Worm (Caenorhabditis elegans) whole organism, midembryonic: ENCODE data around the gene str-261.

Source experiments
- T22C8.4 ChIP-seq: fragments of 200-800 bp; sonication (Bioruptor generic); IDR thresholded peaks from 2 replicates; pipeline ENCODE4 v1.3.6; 2022; ENCODE audit warnings: missing genetic modification characterization, missing compliant biosample characterization
- cog-1 ChIP-seq: sonication (generic microtip); optimal IDR thresholded peaks from 2 replicates; lab custom pipeline; 2016; ENCODE audit warnings: missing genetic modification characterization, missing compliant biosample characterization
- flt-1 ChIP-seq: fragments of 200-800 bp; sonication (Bioruptor generic); IDR thresholded peaks from 2 replicates; pipeline ENCODE4 v1.3.6; 2022; ENCODE audit warnings: missing genetic modification characterization, missing compliant biosample characterization
- klf-2 ChIP-seq: fragments of 200-800 bp; sonication (Bioruptor generic); conservative IDR thresholded peaks from 2 replicates; pipeline ENCODE4 v1.3.6; 2022; ENCODE audit warnings: missing genetic modification reagents, missing genetic modification characterization, missing compliant biosample characterization
- med-1 ChIP-seq: sonication (generic microtip); optimal IDR thresholded peaks from 2 replicates; lab custom pipeline; 2017; ENCODE audit warnings: missing genetic modification characterization, mild to moderate bottlenecking, missing compliant biosample characterization, antibody characterized with exemption, missing genetic modification reagents; ENCODE audit not compliant: insufficient read depth
- ref-1 ChIP-seq: fragments of 200-800 bp; sonication (Bioruptor generic); conservative IDR thresholded peaks from 2 replicates; pipeline ENCODE4 v1.3.6; 2022; ENCODE audit warnings: missing genetic modification reagents, missing genetic modification characterization, missing compliant biosample characterization
- tab-1 ChIP-seq: fragments of 200-800 bp; sonication (Bioruptor generic); IDR thresholded peaks from 2 replicates; pipeline ENCODE4 v1.3.6; 2022; ENCODE audit warnings: missing genetic modification characterization, missing compliant biosample characterization
- ztf-23 ChIP-seq: fragments of 200-800 bp; sonication (Bioruptor generic); IDR thresholded peaks from 2 replicates; pipeline ENCODE4 v1.3.6; 2022; ENCODE audit warnings: missing genetic modification reagents, missing genetic modification characterization, missing compliant biosample characterization
- ztf-29 ChIP-seq: fragments of 200-800 bp; sonication (Bioruptor generic); IDR thresholded peaks from 2 replicates; pipeline ENCODE4 v1.3.6; 2022; ENCODE audit warnings: missing genetic modification reagents, missing genetic modification characterization, missing compliant biosample characterization

DNA sequence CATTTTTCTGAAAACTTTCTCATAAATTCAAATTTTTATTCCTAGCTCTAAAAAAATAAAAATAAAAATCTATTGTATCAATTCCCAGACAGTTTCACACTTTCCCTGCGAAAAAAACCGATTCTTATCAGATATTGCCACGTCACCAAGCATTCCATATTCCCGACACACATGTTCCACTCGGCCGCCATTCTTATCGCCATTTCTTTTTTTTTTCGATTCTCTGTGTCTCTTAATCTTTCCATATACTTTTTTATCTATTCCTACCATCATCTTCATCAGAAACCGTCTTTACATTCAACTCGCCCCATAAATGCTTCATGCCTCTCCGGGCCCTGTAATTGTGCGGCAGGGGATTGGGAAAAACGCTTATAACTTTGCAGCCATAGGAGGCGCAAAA, 13.1 kb downstream of the str-261 start:
- TF ChIP-seq ref-1 (GFP tag; lab: Robert Waterston, UW), result no peak
- no peak for TF ChIP-seq tab-1 (GFP tag; lab: Robert Waterston, UW)
- no peak for TF ChIP-seq ztf-29 (GFP tag; lab: Robert Waterston, UW)
- TF ChIP-seq T22C8.4 (GFP tag; lab: Robert Waterston, UW), result no peak
- TF ChIP-seq klf-2 (GFP tag; lab: Robert Waterston, UW), result no peak
- no peak for TF ChIP-seq ztf-23 (GFP tag; lab: Robert Waterston, UW)
- TF ChIP-seq flt-1 (GFP tag; lab: Robert Waterston, UW), result no peak
- TF ChIP-seq cog-1 (tag; lab: Kevin White, UChicago), result no peak
- TF ChIP-seq med-1 (GFP tag; lab: Kevin White, UChicago), result no peak
